Fruit fly (Drosophila melanogaster): ENCODE results near the gene CG4496.

The CG4496 gene

dm6 chr2L:7204172-7204482 lies 14.3 kb upstream of the CG4496 start, which contains the start of gene CG4502 (continued):
- TF ChIP-seq CG3847 (GFP tag; IDR thresholded peaks at IDR 0.05) (peak; percentile 60), Six4 (GFP tag; optimal IDR thresholded peaks at IDR 0.05) (no peak), CG9876 (GFP tag; optimal IDR thresholded peaks at IDR 0.05) (no peak), pho (GFP tag; optimal IDR thresholded peaks at IDR 0.05) (peak; percentile 30), zen (tag; optimal IDR thresholded peaks at IDR 0.05) (peak; percentile 36), YL-1 (GFP tag; optimal IDR thresholded peaks at IDR 0.05) (no peak), al (GFP tag; IDR thresholded peaks at IDR 0.05) (no peak), ase (GFP tag; IDR thresholded peaks at IDR 0.05) (no peak), lola (GFP tag; optimal IDR thresholded peaks at IDR 0.05) (no peak), ssp (GFP tag; IDR thresholded peaks at IDR 0.05) (peak; percentile 51; the same call in 1 of the 2 replicates), Side (GFP tag; optimal IDR thresholded peaks at IDR 0.05) (peak; percentile 23), ro (GFP tag; IDR thresholded peaks at IDR 0.05) (no peak), CG13624 (GFP tag; optimal IDR thresholded peaks at IDR 0.05) (peak; percentile 75), CG18619 (GFP tag; optimal IDR thresholded peaks at IDR 0.05) (no peak), tap (tag; optimal IDR thresholded peaks at IDR 0.05) (no peak), CG8290 (GFP tag; optimal IDR thresholded peaks at IDR 0.05) (peak; percentile 61), CG8290 (tag; optimal IDR thresholded peaks at IDR 0.05) (peak in 1 of 2 experiments; percentile 83), Poxn (GFP tag; IDR thresholded peaks at IDR 0.05) (no peak), Bgb (GFP tag; IDR thresholded peaks at IDR 0.05; ENCODE audit: partially characterized antibody) (peak; percentile 100), tll (GFP tag; optimal IDR thresholded peaks at IDR 0.05) (no peak), nmo (GFP tag; optimal IDR thresholded peaks at IDR 0.05) (peak; percentile 68), CG6813 (GFP tag; optimal IDR thresholded peaks at IDR 0.05) (no peak), CG4707 (GFP tag; optimal IDR thresholded peaks at IDR 0.05) (no peak), nerfin-2 (GFP tag; IDR thresholded peaks at IDR 0.05; ENCODE audit: partially characterized antibody) (peak; percentile 99), az2 (GFP tag; optimal IDR thresholded peaks at IDR 0.05) (no peak), CG6272 (GFP tag; IDR thresholded peaks at IDR 0.05) (0 out of 2 replicates have a peak, but pooled peaks have one; percentile 6), CG7839 (tag; optimal IDR thresholded peaks at IDR 0.05) (no peak), BEAF-32 (GFP tag; optimal IDR thresholded peaks at IDR 0.05) (peak; percentile 99), CG1832 (GFP tag; optimal IDR thresholded peaks at IDR 0.05) (no peak), gro (GFP tag; optimal IDR thresholded peaks at IDR 0.05) (peak; percentile 45), zfh2 (GFP tag; optimal IDR thresholded peaks at IDR 0.05) (no peak), klu (GFP tag; IDR thresholded peaks at IDR 0.05) (no peak), Sry-δ (GFP tag; optimal IDR thresholded peaks at IDR 0.05) (peak; percentile 98), CG8944 (GFP tag; optimal IDR thresholded peaks at IDR 0.05) (no peak), CHES-1-like (GFP tag; optimal IDR thresholded peaks at IDR 0.05) (peak; percentile 50), gsb (GFP tag; IDR thresholded peaks at IDR 0.05) (no peak), CG2129 (GFP tag; IDR thresholded peaks at IDR 0.05; ENCODE audit: partially characterized antibody) (peak; percentile 99), CG11247 (GFP tag; IDR thresholded peaks at IDR 0.05) (no peak), PHDP (tag; optimal IDR thresholded peaks at IDR 0.05) (no peak), Doc3 (GFP tag; IDR thresholded peaks at IDR 0.05; ENCODE audit: partially characterized antibody) (peak; percentile 99), grn (GFP tag; optimal IDR thresholded peaks at IDR 0.05) (no peak), Dp (GFP tag; optimal IDR thresholded peaks at IDR 0.05) (peak; percentile 100), Dip2 (GFP tag; IDR thresholded peaks at IDR 0.05) (no peak), mld (GFP tag; IDR thresholded peaks at IDR 0.05; ENCODE audit: partially characterized antibody) (peak; percentile 98), Mrtf (GFP tag; IDR thresholded peaks at IDR 0.05) (no peak), CG30431 (GFP tag; optimal IDR thresholded peaks at IDR 0.05) (no peak), CG13296 (GFP tag; optimal IDR thresholded peaks at IDR 0.05) (no peak), CG1233 (GFP tag; optimal IDR thresholded peaks at IDR 0.05) (no peak), Aef1 (GFP tag; IDR thresholded peaks at IDR 0.05) (no peak), CG7928 (GFP tag; optimal IDR thresholded peaks at IDR 0.05) (peak; percentile 20), cg (GFP tag; optimal IDR thresholded peaks at IDR 0.05) (no peak), CG7786 (GFP tag; optimal IDR thresholded peaks at IDR 0.05) (no peak)

Measured in whole organism, embryonic.